Fruit fly (Drosophila melanogaster) whole organism, pupa: ENCODE results near the gene tai.

Source experiments
- CG10348 ChIP-seq: fragments of 200-800 bp; sonication (Bioruptor generic); IDR thresholded peaks from 2 replicates; pipeline ENCODE4 v1.3.6; 2022; ENCODE audit warnings: missing biosample characterization, missing genetic modification characterization
- CG12605 ChIP-seq: fragments of 200-800 bp; sonication (Bioruptor generic); IDR thresholded peaks from 2 replicates; pipeline ENCODE4 v1.3.6; 2022; ENCODE audit warnings: missing biosample characterization, missing genetic modification characterization
- CG13204 ChIP-seq: fragments of 200-800 bp; sonication (Bioruptor generic); optimal IDR thresholded peaks from 2 replicates; lab custom pipeline; 2018; ENCODE audit warnings: missing biosample characterization, mild to moderate bottlenecking, missing genetic modification characterization, moderate library complexity
- CG14655 ChIP-seq: fragments of 200-800 bp; sonication (Bioruptor generic); optimal IDR thresholded peaks from 3 replicates; lab custom pipeline; 2017; ENCODE audit warnings: mild to moderate bottlenecking, missing biosample characterization, missing genetic modification reagents, missing genetic modification characterization
- CG15710 ChIP-seq: fragments of 200-800 bp; sonication (Bioruptor generic); optimal IDR thresholded peaks from 2 replicates; lab custom pipeline; 2018; ENCODE audit warnings: missing biosample characterization, mild to moderate bottlenecking, missing genetic modification characterization, moderate library complexity
- CG17806 ChIP-seq: fragments of 200-800 bp; sonication (Bioruptor generic); optimal IDR thresholded peaks from 2 replicates; lab custom pipeline; 2018; ENCODE audit warnings: missing biosample characterization, mild to moderate bottlenecking, missing genetic modification characterization, moderate library complexity
- CG32121 ChIP-seq: fragments of 200-800 bp; sonication (Bioruptor generic); IDR thresholded peaks from 2 replicates; pipeline ENCODE4 v1.3.6; 2022; ENCODE audit warnings: missing biosample characterization, missing genetic modification characterization
- CG34367 ChIP-seq: fragments of 200-800 bp; sonication (Bioruptor generic); optimal IDR thresholded peaks from 2 replicates; lab custom pipeline; 2018; ENCODE audit warnings: missing biosample characterization, mild to moderate bottlenecking, missing genetic modification characterization
- CG4496 ChIP-seq: fragments of 200-800 bp; sonication (Bioruptor generic); IDR thresholded peaks from 3 replicates; pipeline ENCODE4 v1.3.6; 2022; ENCODE audit warnings: missing biosample characterization, missing genetic modification characterization
- CG8159 ChIP-seq: fragments of 200-800 bp; sonication (Bioruptor generic); optimal IDR thresholded peaks from 3 replicates; lab custom pipeline; 2018; ENCODE audit warnings: missing biosample characterization, mild to moderate bottlenecking, missing genetic modification characterization, moderate library complexity
- CG8301 ChIP-seq: fragments of 200-800 bp; sonication (Bioruptor generic); optimal IDR thresholded peaks from 2 replicates; lab custom pipeline; 2018; ENCODE audit warnings: missing biosample characterization, mild to moderate bottlenecking, missing genetic modification characterization
- CG9948 ChIP-seq: fragments of 200-800 bp; sonication (Bioruptor generic); optimal IDR thresholded peaks from 2 replicates; lab custom pipeline; 2018; ENCODE audit warnings: missing biosample characterization, mild to moderate bottlenecking, missing genetic modification characterization, moderate library complexity
- D1 ChIP-seq: fragments of 200-800 bp; sonication (Bioruptor generic); optimal IDR thresholded peaks from 2 replicates; lab custom pipeline; 2018; ENCODE audit warnings: missing biosample characterization, mild to moderate bottlenecking, missing genetic modification characterization, moderate library complexity
- EcR ChIP-seq: fragments of 200-800 bp; sonication (Bioruptor generic); optimal IDR thresholded peaks from 3 replicates; lab custom pipeline; 2019; ENCODE audit warnings: missing biosample characterization, missing genetic modification characterization, mild to moderate bottlenecking, moderate library complexity, missing genetic modification reagents
- Ets98B ChIP-seq: fragments of 200-800 bp; sonication (Bioruptor generic); IDR thresholded peaks from 2 replicates; pipeline ENCODE4 v1.3.6; 2022; ENCODE audit warnings: missing biosample characterization, missing genetic modification characterization
- Pif1A ChIP-seq: fragments of 200-800 bp; sonication (Bioruptor generic); optimal IDR thresholded peaks from 3 replicates; lab custom pipeline; 2016; ENCODE audit warnings: missing biosample characterization, missing genetic modification characterization
- Pif1B ChIP-seq: fragments of 200-800 bp; sonication (Bioruptor generic); optimal IDR thresholded peaks from 3 replicates; lab custom pipeline; 2016; ENCODE audit warnings: missing biosample characterization, missing genetic modification characterization
- Snoo ChIP-seq: fragments of 200-800 bp; sonication (Bioruptor generic); optimal IDR thresholded peaks from 3 replicates; lab custom pipeline; 2017; ENCODE audit warnings: missing biosample characterization, mild to moderate bottlenecking, missing genetic modification characterization, inconsistent platforms
- fd96Ca ChIP-seq: fragments of 200-800 bp; sonication (Bioruptor generic); IDR thresholded peaks from 3 replicates; pipeline ENCODE4 v1.3.6; 2022; ENCODE audit warnings: missing biosample characterization, missing genetic modification characterization
- gl ChIP-seq: fragments of 200-800 bp; sonication (Bioruptor generic); optimal IDR thresholded peaks from 2 replicates; lab custom pipeline; 2018; ENCODE audit warnings: missing biosample characterization, mild to moderate bottlenecking, missing genetic modification characterization
- rn ChIP-seq: fragments of 200-800 bp; sonication (Bioruptor generic); IDR thresholded peaks from 2 replicates; pipeline ENCODE4 v1.3.6; 2022; ENCODE audit warnings: missing biosample characterization, missing genetic modification characterization

The tai gene

DNA sequence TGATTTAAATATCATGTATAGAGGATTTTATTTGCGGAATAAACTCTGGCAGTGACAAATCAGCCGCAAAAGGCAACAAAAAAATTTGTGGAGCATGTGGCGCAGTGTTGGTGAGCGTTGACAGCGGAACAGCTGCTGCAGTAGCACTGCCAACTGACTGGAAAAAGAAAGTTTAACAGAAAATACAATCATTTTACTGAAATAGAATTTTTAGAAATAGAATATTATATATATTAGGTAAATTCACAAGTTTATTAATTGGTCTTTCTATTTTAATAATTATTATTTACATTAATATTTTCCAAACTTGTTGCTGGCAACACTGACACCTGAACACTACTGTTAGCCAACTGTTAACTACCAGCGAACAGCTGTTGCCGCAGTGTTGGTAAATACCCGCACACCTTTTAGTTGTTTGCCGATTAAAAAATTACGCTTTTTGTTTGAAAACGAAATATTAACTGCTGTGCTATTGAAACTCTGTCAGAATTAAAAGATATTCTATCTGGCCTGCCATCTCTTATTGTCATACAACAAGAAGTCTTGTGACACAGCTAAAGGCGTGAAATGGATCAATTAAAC lies at the start of gene tai, which contains the start of gene CG9586:
tai (plus strand) TSS at position 380 of the 582 bp plus-strand sequence.
CG9586 (minus strand) TSS at position 116 of the 582 bp plus-strand sequence.
- TF ChIP-seq EcR (GFP tag; lab: Kevin White, UChicago) = no peak
- peak; percentile 62 for TF ChIP-seq CG34367 (tag; lab: Kevin White, UChicago)
- TF ChIP-seq CG9948 (tag; lab: Kevin White, UChicago) = peak; percentile 50
- TF ChIP-seq CG8159 (tag; lab: Kevin White, UChicago) = peak; percentile 58
- peak; percentile 69 for TF ChIP-seq Pif1B (GFP tag; lab: Kevin White, UChicago)
- peak; percentile 71 for TF ChIP-seq CG17806
- TF ChIP-seq gl = no peak
- TF ChIP-seq CG15710 (tag; lab: Kevin White, UChicago) = peak; percentile 68
- TF ChIP-seq Ets98B (GFP tag; lab: Robert Waterston, UW) = peak; percentile 74
- TF ChIP-seq CG13204 (GFP tag; lab: Kevin White, UChicago) = no peak
- peak; percentile 35 for TF ChIP-seq Pif1A
- peak; percentile 34; the same call in 1 of the 2 replicates for TF ChIP-seq rn (GFP tag; lab: Robert Waterston, UW)
- TF ChIP-seq CG14655 (GFP tag; lab: Kevin White, UChicago) = peak; percentile 75
- TF ChIP-seq fd96Ca (GFP tag; lab: Robert Waterston, UW) = peak; percentile 57; the same call in 2 of the 3 replicates
- TF ChIP-seq CG4496 = peak; percentile 68; the same call in 1 of the 3 replicates
- no peak for TF ChIP-seq CG10348 (GFP tag; lab: Robert Waterston, UW)
- TF ChIP-seq Snoo (tag; lab: Kevin White, UChicago) = peak; percentile 22
- TF ChIP-seq CG32121 (GFP tag; lab: Robert Waterston, UW) = peak; percentile 75
- peak; percentile 51 for TF ChIP-seq CG8301 (tag; lab: Kevin White, UChicago)
- TF ChIP-seq CG12605 (GFP tag; lab: Robert Waterston, UW) = no peak
- TF ChIP-seq D1 (tag; lab: Kevin White, UChicago) = peak; percentile 36

DNA sequence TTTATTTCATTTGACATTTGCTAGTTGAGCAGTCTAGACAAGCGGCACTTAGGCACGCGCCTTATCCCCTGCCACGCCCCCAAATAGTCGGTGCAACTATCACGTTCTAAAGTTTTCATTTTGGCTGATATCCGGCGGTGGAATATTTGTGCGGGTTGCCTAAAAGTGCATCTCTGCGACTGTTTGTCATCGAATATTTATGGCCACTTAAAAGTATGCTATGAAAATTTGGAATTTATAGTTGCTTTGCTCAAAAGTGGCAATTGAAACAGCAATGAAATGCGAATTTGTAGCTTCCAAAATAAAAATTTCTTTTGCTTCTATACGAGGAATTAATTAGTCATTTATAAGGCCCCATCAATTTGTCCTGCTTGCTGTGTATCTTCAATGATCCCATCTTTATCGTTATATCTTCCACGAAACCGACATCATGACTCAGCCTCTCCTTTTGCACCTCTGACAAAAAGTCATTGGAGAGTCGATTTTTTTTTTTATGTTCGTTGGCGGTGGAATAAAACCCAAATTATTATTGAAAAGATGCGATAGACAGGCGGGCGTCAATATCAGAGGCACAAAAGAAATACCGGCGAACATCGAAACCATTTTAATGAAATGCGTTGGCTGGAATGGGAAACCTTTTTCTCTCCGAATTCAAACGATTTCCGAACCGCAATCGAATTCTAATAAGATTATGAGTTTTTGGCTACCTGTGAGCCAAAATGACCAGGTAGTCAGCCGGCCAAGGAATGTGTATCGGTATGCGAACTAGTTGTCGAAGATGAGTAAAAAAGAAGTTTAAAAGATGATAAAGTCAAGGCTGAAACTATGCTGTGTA lies 45.9 kb upstream of the tai start:
- TF ChIP-seq Ets98B (GFP tag; lab: Robert Waterston, UW) (no peak), gl (no peak), EcR (GFP tag; lab: Kevin White, UChicago) (no peak), Snoo (tag; lab: Kevin White, UChicago) (no peak), CG13204 (GFP tag; lab: Kevin White, UChicago) (no peak), D1 (tag; lab: Kevin White, UChicago) (no peak), CG32121 (GFP tag; lab: Robert Waterston, UW) (no peak), CG8159 (tag; lab: Kevin White, UChicago) (no peak), CG14655 (GFP tag; lab: Kevin White, UChicago) (no peak), Pif1B (GFP tag; lab: Kevin White, UChicago) (no peak), Pif1A (no peak), rn (GFP tag; lab: Robert Waterston, UW) (no peak), CG15710 (tag; lab: Kevin White, UChicago) (no peak)

DNA sequence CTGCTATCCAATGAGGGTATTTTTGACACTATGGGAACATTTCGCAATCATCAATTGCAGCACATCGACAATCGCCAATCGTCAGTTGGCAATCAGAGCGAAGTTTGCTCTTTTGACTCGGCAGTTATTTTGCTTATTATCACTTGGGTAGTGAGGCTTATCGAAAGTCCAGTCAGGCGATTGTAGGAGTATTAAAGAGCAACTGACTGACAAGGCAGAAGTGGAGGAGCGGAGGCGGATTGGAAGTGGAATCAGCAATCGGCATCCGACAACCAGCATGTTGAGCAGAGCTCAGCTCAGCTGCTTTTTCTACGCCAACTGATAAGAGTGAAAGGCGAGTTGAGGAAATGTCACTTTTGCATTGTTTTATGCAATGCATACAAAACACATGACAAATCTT lies 44.2 kb upstream of the tai start:
- TF ChIP-seq Snoo (tag; lab: Kevin White, UChicago) (no peak), D1 (tag; lab: Kevin White, UChicago) (no peak), CG13204 (GFP tag; lab: Kevin White, UChicago) (no peak), CG12605 (GFP tag; lab: Robert Waterston, UW) (0 out of 2 replicates have a peak, but pooled peaks have one; percentile 14)

DNA sequence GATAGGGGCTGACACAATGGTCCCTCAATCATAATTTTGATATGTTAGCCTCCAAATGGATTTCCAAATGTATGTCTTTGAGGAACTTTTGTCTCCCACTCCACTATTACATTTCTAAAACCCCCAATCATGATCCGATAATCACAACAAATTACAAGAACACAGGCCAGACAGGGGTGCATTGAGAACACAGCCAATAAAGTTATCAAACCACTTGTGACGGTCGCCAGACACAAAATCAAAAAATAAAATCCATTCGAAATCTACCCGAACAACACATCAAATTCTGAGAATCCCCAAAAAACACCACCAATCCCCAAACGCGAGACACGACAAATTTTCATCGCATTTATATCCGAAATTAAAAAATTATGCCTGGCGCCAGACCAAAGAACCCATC lies 42.9 kb upstream of the tai start:
- TF ChIP-seq CG10348 (GFP tag; lab: Robert Waterston, UW) = no peak
- TF ChIP-seq CG4496 = no peak
- no peak for TF ChIP-seq CG17806
- TF ChIP-seq CG15710 (tag; lab: Kevin White, UChicago) = no peak
- no peak for TF ChIP-seq Pif1A
- TF ChIP-seq Pif1B (GFP tag; lab: Kevin White, UChicago) = no peak

DNA sequence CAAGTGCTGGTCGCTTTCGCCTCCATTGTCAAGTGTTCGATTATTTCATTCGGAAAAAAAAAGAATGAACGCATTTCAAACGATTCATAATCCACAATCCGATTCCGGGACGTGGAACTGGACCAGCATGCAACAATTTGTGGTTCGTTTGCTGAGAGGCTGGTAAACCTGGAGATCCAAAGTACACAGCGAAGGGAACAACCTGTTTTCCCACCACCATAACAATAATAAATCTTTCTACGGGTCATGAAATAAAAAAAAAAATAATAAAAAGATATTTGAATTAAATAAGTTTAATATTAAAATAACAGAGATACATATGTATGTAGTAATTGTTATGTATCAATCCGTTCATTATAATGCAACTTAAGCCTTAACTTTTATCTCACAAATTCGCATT lies 42.1 kb upstream of the tai start:
- TF ChIP-seq CG9948 (tag; lab: Kevin White, UChicago) (no peak), D1 (tag; lab: Kevin White, UChicago) (peak; percentile 9), gl (peak; percentile 20)

DNA sequence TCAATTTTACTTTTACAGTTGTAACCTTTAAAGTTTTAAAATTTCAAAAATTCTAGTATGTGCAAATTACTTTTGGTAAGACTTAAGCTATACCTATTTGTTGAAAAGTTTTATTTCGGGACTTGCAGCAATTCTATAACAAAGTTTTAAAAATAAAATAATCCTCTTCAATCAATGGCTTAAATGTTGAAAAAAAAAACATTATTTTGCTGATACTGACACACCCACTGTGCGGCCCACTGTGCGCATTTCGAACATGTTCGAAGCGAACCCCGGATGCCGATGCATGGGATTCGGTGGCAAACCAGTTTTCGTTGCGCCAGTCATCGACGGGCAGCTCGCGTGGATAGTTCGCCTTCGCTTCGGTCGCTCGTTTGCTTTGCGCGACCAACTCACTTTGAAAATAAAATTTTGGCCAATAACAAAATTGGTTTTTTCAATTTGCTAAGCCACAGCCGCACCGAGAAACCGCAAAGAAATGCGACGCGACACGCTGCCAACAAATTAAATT lies 41.1 kb upstream of the tai start, which contains the start of gene CG32982:
CG32982 (plus strand) TSS at position 320 of the 511 bp plus-strand sequence.
- TF ChIP-seq Pif1B (GFP tag; lab: Kevin White, UChicago) (peak; percentile 74), gl (peak; percentile 28), CG14655 (GFP tag; lab: Kevin White, UChicago) (peak; percentile 94), Ets98B (GFP tag; lab: Robert Waterston, UW) (peak; percentile 73), CG8159 (tag; lab: Kevin White, UChicago) (peak; percentile 88), CG32121 (GFP tag; lab: Robert Waterston, UW) (peak; percentile 84), D1 (tag; lab: Kevin White, UChicago) (peak; percentile 75), rn (GFP tag; lab: Robert Waterston, UW) (peak; percentile 65; the same call in 1 of the 2 replicates), CG12605 (GFP tag; lab: Robert Waterston, UW) (0 out of 2 replicates have a peak, but pooled peaks have one; percentile 39), CG4496 (peak; percentile 91), CG8301 (tag; lab: Kevin White, UChicago) (peak; percentile 85), CG17806 (peak; percentile 81), CG9948 (tag; lab: Kevin White, UChicago) (peak; percentile 84), CG34367 (tag; lab: Kevin White, UChicago) (peak; percentile 81), fd96Ca (GFP tag; lab: Robert Waterston, UW) (peak; percentile 4), CG15710 (tag; lab: Kevin White, UChicago) (peak; percentile 87), EcR (GFP tag; lab: Kevin White, UChicago) (no peak), CG13204 (GFP tag; lab: Kevin White, UChicago) (peak; percentile 37), Snoo (tag; lab: Kevin White, UChicago) (peak; percentile 89), Pif1A (peak; percentile 17), CG10348 (GFP tag; lab: Robert Waterston, UW) (peak; percentile 33; the same call in 1 of the 2 replicates)
